Worm (Caenorhabditis elegans) whole organism, mixed stage, embryonic: ENCODE measurements around the gene hecw-1.

Source experiments
- cnd-1 ChIP-seq: fragments of 200-800 bp; sonication (Bioruptor generic); optimal IDR thresholded peaks from 2 replicates; lab custom pipeline; 2018; ENCODE audit warnings: mild to moderate bottlenecking, missing genetic modification characterization, missing compliant biosample characterization
- nhr-76 ChIP-seq: sonication (generic microtip); optimal IDR thresholded peaks from 2 replicates; lab custom pipeline; 2017; ENCODE audit warnings: missing biosample characterization, missing genetic modification characterization
- ztf-11 ChIP-seq: fragments of 150-350 bp; optimal IDR thresholded peaks from 2 replicates; lab custom pipeline; 2014; ENCODE audit warnings: missing biosample characterization, missing genetic modification characterization

DNA sequence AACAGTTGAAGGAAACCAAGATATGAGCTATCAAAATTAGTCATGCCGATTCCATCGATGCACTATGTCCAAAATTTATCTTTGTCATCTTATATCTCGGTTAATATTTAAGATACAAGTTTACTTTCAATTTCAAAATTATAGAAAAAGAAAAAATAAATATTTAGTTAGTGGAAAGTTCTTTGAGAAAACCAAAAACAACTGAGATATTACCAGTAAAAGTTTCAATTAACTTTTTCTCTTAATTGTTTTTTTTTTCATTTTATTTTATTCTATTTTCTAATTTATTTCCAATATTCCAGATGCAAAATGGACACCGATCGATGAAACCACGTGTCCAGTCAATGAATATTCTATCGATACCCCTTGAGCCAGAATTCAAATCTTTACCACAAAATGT, 45.2 kb downstream of the hecw-1 start, which contains the start of gene gei-1:
- TF ChIP-seq cnd-1 (tag; lab: Kevin White, UChicago): no peak
- TF ChIP-seq ztf-11 (tag; lab: Kevin White, UChicago): no peak
- no peak for TF ChIP-seq nhr-76
